Fruit fly (Drosophila melanogaster): ENCODE results near the gene CG42716.

DNA sequence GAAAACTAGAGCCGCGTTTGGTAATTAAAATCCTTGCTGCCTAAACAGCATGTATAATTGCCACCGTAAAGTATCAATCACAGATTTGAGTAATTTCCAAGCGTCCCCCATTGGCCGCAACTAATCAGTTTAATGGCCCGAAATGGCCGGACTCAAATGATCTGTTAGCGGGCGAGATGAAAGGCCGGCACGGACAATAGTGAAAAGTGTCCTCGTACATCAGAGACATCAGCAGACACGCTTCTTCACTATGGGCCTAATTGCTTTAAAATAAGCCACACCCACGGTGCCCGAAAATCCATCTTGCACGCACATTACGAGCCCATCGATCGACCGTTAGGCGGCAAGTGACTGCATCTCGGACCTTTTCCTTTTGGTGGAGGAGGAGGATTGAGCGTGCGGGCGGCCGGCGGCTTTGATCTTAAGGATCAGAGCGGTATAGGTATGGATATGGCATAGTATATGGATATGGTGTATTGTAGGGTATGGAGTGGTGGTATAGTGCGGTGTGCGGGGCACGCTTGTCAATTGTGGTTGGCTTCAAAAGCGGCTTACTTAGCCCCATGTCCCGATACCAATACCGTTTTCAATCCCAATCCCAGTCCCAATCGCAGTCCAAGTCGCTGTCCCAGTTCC, 21.1 kb upstream of the CG42716 start:
- TF ChIP-seq usp (GFP tag; optimal IDR thresholded peaks at IDR 0.05) (no peak), psq (optimal IDR thresholded peaks at IDR 0.05) (no peak)
